Worm (Caenorhabditis elegans) whole organism, young adult: ENCODE data around the gene F53B7.7.

Source experiments
- chd-7 ChIP-seq: sonication (generic microtip); optimal IDR thresholded peaks from 2 replicates; lab custom pipeline; 2016; ENCODE audit warnings: mild to moderate bottlenecking, missing genetic modification characterization, moderate library complexity, missing compliant biosample characterization
- lsl-1 ChIP-seq: fragments of 200-800 bp; sonication (Bioruptor generic); optimal IDR thresholded peaks from 2 replicates; lab custom pipeline; 2018; ENCODE audit warnings: mild to moderate bottlenecking, missing genetic modification characterization, moderate library complexity, missing compliant biosample characterization
- lsy-27 ChIP-seq: sonication (generic microtip); optimal IDR thresholded peaks from 2 replicates; lab custom pipeline; 2017; ENCODE audit warnings: missing genetic modification characterization, mild to moderate bottlenecking, missing compliant biosample characterization, antibody characterized with exemption, missing genotype, borderline replicate concordance; ENCODE audit not compliant: insufficient read depth
- madf-3 ChIP-seq: fragments of 200-800 bp; sonication (Bioruptor generic); IDR thresholded peaks from 2 replicates; pipeline ENCODE4 v1.3.6; 2022; ENCODE audit warnings: missing genetic modification reagents, missing genetic modification characterization, missing compliant biosample characterization
- nfya-1 ChIP-seq: sonication (generic microtip); optimal IDR thresholded peaks from 2 replicates; lab custom pipeline; 2017; ENCODE audit warnings: antibody characterized with exemption, missing compliant biosample characterization, missing genetic modification characterization, borderline replicate concordance; ENCODE audit not compliant: insufficient read depth
- rpc-1 ChIP-seq, 2 experiments: fragments of 150-350 bp in 1 of 2; sonication (generic microtip) in 1 of 2; optimal IDR thresholded peaks; 2 replicates each; lab custom pipeline; 2014 to 2018; ENCODE audit warnings: missing biosample characterization in 1 of 2, missing genetic modification characterization in 1 of 2, missing genetic modification reagents in 1 of 2, missing genotype in 1 of 2
- snpc-4 ChIP-seq, 5 experiments: fragments of 150-350 bp in 1 of 5; sonication (generic microtip) in 4 of 5; optimal IDR thresholded peaks; 2 replicates each; lab custom pipeline; 2014 to 2018; ENCODE audit warnings: missing genetic modification characterization in 5 of 5, missing biosample characterization in 3 of 5, antibody characterized with exemption in 2 of 5, mild to moderate bottlenecking in 2 of 5, missing compliant biosample characterization in 2 of 5, missing genotype in 2 of 5, moderate library complexity in 2 of 5, missing genetic modification reagents in 1 of 5
- unc-62 ChIP-seq: fragments of 150-350 bp; optimal IDR thresholded peaks from 2 replicates; lab custom pipeline; 2014; ENCODE audit warnings: missing biosample characterization, missing genetic modification reagents, missing genetic modification characterization

DNA sequence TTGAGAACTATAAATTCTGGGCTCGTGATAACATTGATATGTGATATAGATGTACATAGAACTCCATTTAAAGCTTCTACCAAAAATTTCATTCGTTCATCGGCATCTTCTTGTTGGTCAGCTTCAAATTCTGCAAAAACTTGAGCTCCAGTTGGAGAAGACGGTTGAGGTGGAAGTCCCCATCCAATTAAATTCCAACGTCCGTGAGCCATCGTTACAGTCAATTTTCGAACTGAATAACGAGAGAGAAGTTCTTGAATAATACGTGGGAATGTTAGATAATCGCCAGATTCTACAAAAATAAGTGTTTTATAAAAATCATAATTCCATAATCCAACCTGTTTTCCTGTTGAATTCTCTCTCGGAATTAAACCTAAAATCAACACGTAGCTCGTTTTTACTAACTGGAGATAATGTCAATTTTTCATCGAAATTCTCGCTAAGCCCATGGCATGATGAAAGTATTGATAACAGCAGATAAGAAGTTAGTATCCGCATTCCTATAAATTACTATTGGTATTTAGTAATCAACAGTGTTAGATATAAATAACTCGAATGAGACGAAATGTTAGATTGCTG lies 40.5 kb upstream of the F53B7.7 start, which contains the start of gene pigt-1:
- no peak for TF ChIP-seq lsl-1 (GFP tag; lab: Kevin White, UChicago)
- TF ChIP-seq chd-7 (tag; lab: Kevin White, UChicago) = peak; percentile 23
- TF ChIP-seq snpc-4 (GFP tag; optimal IDR thresholded peaks at IDR 0.05; lab: Kevin White, UChicago) = no peak
- peak in 1 of 4 experiments; percentile 9 for TF ChIP-seq snpc-4 (tag; optimal IDR thresholded peaks at IDR 0.05; lab: Kevin White, UChicago)
- no peak for TF ChIP-seq unc-62 (GFP tag; lab: Kevin White, UChicago)
- TF ChIP-seq rpc-1 (optimal IDR thresholded peaks at IDR 0.05; lab: Kevin White, UChicago) = no peak
- TF ChIP-seq rpc-1 (tag; optimal IDR thresholded peaks at IDR 0.05; lab: Kevin White, UChicago) = no peak
- TF ChIP-seq madf-3 = no peak
- TF ChIP-seq nfya-1 = no peak
- no peak for TF ChIP-seq lsy-27 (tag; lab: Kevin White, UChicago)
